Worm (Caenorhabditis elegans) whole organism, late embryonic: ENCODE data around the gene pals-33.

Experiments
- C08G9.2 ChIP-seq: sonication (generic microtip); optimal IDR thresholded peaks from 2 replicates; lab custom pipeline; 2016; ENCODE audit warnings: mild to moderate bottlenecking, missing genetic modification characterization, moderate library complexity, missing compliant biosample characterization
- F13H6.1 ChIP-seq: sonication (generic microtip); optimal IDR thresholded peaks from 2 replicates; lab custom pipeline; 2016; ENCODE audit warnings: missing genetic modification characterization, missing compliant biosample characterization
- T23F11.4 ChIP-seq: fragments of 200-800 bp; sonication (Bioruptor generic); optimal IDR thresholded peaks from 2 replicates; lab custom pipeline; 2018; ENCODE audit warnings: mild to moderate bottlenecking, missing genetic modification characterization, missing compliant biosample characterization
- ahr-1 ChIP-seq: sonication (generic microtip); optimal IDR thresholded peaks from 2 replicates; lab custom pipeline; 2016; ENCODE audit warnings: missing genetic modification characterization, missing compliant biosample characterization
- ama-1 ChIP-seq: fragments of 150-350 bp; optimal IDR thresholded peaks from 2 replicates; lab custom pipeline; 2014
- ceh-18 ChIP-seq: sonication (generic microtip); optimal IDR thresholded peaks from 2 replicates; lab custom pipeline; 2016; ENCODE audit warnings: missing genetic modification characterization, missing compliant biosample characterization
- ceh-19 ChIP-seq: fragments of 200-800 bp; sonication (Bioruptor generic); optimal IDR thresholded peaks from 2 replicates; lab custom pipeline; 2018; ENCODE audit warnings: mild to moderate bottlenecking, missing genetic modification characterization, missing compliant biosample characterization
- ceh-31 ChIP-seq: sonication (generic microtip); optimal IDR thresholded peaks from 2 replicates; lab custom pipeline; 2016; ENCODE audit warnings: missing genetic modification characterization, missing compliant biosample characterization
- ceh-34 ChIP-seq: sonication (generic microtip); optimal IDR thresholded peaks from 2 replicates; lab custom pipeline; 2016; ENCODE audit warnings: mild to moderate bottlenecking, missing genetic modification characterization, missing compliant biosample characterization
- ceh-45 ChIP-seq: fragments of 200-800 bp; sonication (Bioruptor generic); IDR thresholded peaks from 2 replicates; pipeline ENCODE4 v1.3.6; 2022; ENCODE audit warnings: missing genetic modification reagents, missing genetic modification characterization, missing compliant biosample characterization
- che-1 ChIP-seq: sonication (generic microtip); optimal IDR thresholded peaks from 2 replicates; lab custom pipeline; 2016; ENCODE audit warnings: mild to moderate bottlenecking, missing genetic modification characterization, missing compliant biosample characterization
- dmd-4 ChIP-seq: sonication (generic microtip); optimal IDR thresholded peaks from 2 replicates; lab custom pipeline; 2016; ENCODE audit warnings: borderline replicate concordance, missing genetic modification characterization, missing compliant biosample characterization
- ets-4 ChIP-seq: sonication (generic microtip); optimal IDR thresholded peaks from 2 replicates; lab custom pipeline; 2016; ENCODE audit warnings: missing genetic modification characterization, missing compliant biosample characterization
- fkh-6 ChIP-seq: sonication (generic microtip); optimal IDR thresholded peaks from 2 replicates; lab custom pipeline; 2016; ENCODE audit warnings: missing genetic modification characterization, missing compliant biosample characterization
- hlh-13 ChIP-seq: fragments of 200-800 bp; sonication (Bioruptor generic); optimal IDR thresholded peaks from 2 replicates; lab custom pipeline; 2018; ENCODE audit warnings: mild to moderate bottlenecking, missing genetic modification characterization, missing compliant biosample characterization
- hlh-15 ChIP-seq: sonication (generic microtip); optimal IDR thresholded peaks from 2 replicates; lab custom pipeline; 2016; ENCODE audit warnings: missing genetic modification characterization, missing compliant biosample characterization
- hlh-30 ChIP-seq: sonication (generic microtip); optimal IDR thresholded peaks from 2 replicates; lab custom pipeline; 2017; ENCODE audit warnings: antibody characterized with exemption, missing genetic modification characterization, missing compliant biosample characterization; ENCODE audit not compliant: insufficient read depth
- hlh-6 ChIP-seq: sonication (generic microtip); optimal IDR thresholded peaks from 2 replicates; lab custom pipeline; 2016; ENCODE audit warnings: missing genotype, missing genetic modification characterization, missing compliant biosample characterization
- hlh-8 ChIP-seq: sonication (generic microtip); optimal IDR thresholded peaks from 2 replicates; lab custom pipeline; 2016; ENCODE audit warnings: missing genotype, missing genetic modification characterization, missing compliant biosample characterization
- mec-3 ChIP-seq: sonication (generic microtip); optimal IDR thresholded peaks from 2 replicates; lab custom pipeline; 2016; ENCODE audit warnings: borderline replicate concordance, missing genetic modification characterization, missing compliant biosample characterization
- nfya-1 ChIP-seq: sonication (generic microtip); optimal IDR thresholded peaks from 2 replicates; lab custom pipeline; 2017; ENCODE audit warnings: missing genetic modification characterization, mild to moderate bottlenecking, missing compliant biosample characterization, antibody characterized with exemption, moderate library complexity
- nhr-11 ChIP-seq: fragments of 150-350 bp; optimal IDR thresholded peaks from 2 replicates; lab custom pipeline; 2014; ENCODE audit warnings: missing biosample characterization, missing genetic modification characterization
- npax-4 ChIP-seq: sonication (generic microtip); optimal IDR thresholded peaks from 2 replicates; lab custom pipeline; 2016; ENCODE audit warnings: missing genetic modification characterization, missing compliant biosample characterization
- pag-3 ChIP-seq: sonication (generic microtip); optimal IDR thresholded peaks from 2 replicates; lab custom pipeline; 2016; ENCODE audit warnings: missing compliant biosample characterization, missing genetic modification characterization, borderline replicate concordance
- pax-1 ChIP-seq: fragments of 150-350 bp; optimal IDR thresholded peaks from 2 replicates; lab custom pipeline; 2014; ENCODE audit warnings: missing biosample characterization, missing genetic modification characterization
- pha-2 ChIP-seq: sonication (generic microtip); optimal IDR thresholded peaks from 2 replicates; lab custom pipeline; 2017; ENCODE audit warnings: mild to moderate bottlenecking, missing genetic modification characterization, missing compliant biosample characterization
- pqm-1 ChIP-seq: sonication (generic microtip); optimal IDR thresholded peaks from 2 replicates; lab custom pipeline; 2016; ENCODE audit warnings: missing genetic modification characterization, missing compliant biosample characterization
- pros-1 ChIP-seq: fragments of 150-350 bp; optimal IDR thresholded peaks from 2 replicates; lab custom pipeline; 2014; ENCODE audit warnings: missing biosample characterization, missing genetic modification reagents, missing genetic modification characterization
- ref-2 ChIP-seq: sonication (generic microtip); optimal IDR thresholded peaks from 2 replicates; lab custom pipeline; 2016; ENCODE audit warnings: missing genetic modification characterization, missing compliant biosample characterization
- rnt-1 ChIP-seq: sonication (generic microtip); optimal IDR thresholded peaks from 2 replicates; lab custom pipeline; 2016; ENCODE audit warnings: missing genetic modification characterization, missing compliant biosample characterization
- sox-2 ChIP-seq: fragments of 200-800 bp; sonication (Bioruptor generic); IDR thresholded peaks from 2 replicates; pipeline ENCODE4 v1.3.6; 2022; ENCODE audit warnings: missing genetic modification reagents, missing genetic modification characterization, missing compliant biosample characterization
- sox-4 ChIP-seq: sonication (generic microtip); optimal IDR thresholded peaks from 2 replicates; lab custom pipeline; 2017; ENCODE audit warnings: mild to moderate bottlenecking, missing genetic modification characterization, inconsistent platforms, missing compliant biosample characterization
- unc-42 ChIP-seq: sonication (generic microtip); optimal IDR thresholded peaks from 2 replicates; lab custom pipeline; 2016; ENCODE audit warnings: missing genotype, missing genetic modification characterization, missing compliant biosample characterization
- unc-55 ChIP-seq: sonication (generic microtip); optimal IDR thresholded peaks from 2 replicates; lab custom pipeline; 2017; ENCODE audit warnings: missing biosample characterization, missing genetic modification reagents, missing genetic modification characterization
- zip-5 ChIP-seq: sonication (generic microtip); optimal IDR thresholded peaks from 2 replicates; lab custom pipeline; 2016; ENCODE audit warnings: missing genetic modification characterization, missing compliant biosample characterization

pals-33 gene

ce11 chrV:3685790-3686208 lies 12.6 kb downstream of the pals-33 start, which contains the start of gene W08A12.2:
W08A12.2 (minus strand) TSS chrV:3685892.
- peak; percentile 16 for TF ChIP-seq unc-55 (GFP tag; lab: Kevin White, UChicago)
- TF ChIP-seq hlh-30 (tag; lab: Kevin White, UChicago), result peak; percentile 40
- peak; percentile 35 for TF ChIP-seq ceh-18
- no peak for TF ChIP-seq ets-4
- TF ChIP-seq, all 69 proteins: peak for 3

DNA sequence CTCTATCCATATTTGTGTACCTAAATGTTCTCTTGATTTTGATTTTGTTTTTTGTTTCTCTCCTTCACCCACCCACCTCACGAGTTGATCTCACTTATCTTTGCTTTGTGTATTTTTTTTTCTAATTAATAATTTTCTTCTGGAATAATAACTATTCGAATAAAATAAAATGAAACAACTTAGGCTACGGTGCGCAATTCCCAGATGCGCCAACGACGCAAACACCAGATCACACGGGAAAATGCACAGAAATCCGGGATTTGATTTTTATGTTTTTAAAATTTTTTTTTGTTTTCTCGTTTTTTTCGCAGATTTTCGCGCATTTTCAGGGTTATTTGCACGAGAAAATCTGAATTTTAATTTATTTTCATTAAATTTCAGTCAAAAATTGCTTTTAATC lies 13.1 kb downstream of the pals-33 start:
- TF ChIP-seq pros-1 (tag; lab: Kevin White, UChicago) (no peak), ama-1 (lab: Kevin White, UChicago) (no peak)

DNA sequence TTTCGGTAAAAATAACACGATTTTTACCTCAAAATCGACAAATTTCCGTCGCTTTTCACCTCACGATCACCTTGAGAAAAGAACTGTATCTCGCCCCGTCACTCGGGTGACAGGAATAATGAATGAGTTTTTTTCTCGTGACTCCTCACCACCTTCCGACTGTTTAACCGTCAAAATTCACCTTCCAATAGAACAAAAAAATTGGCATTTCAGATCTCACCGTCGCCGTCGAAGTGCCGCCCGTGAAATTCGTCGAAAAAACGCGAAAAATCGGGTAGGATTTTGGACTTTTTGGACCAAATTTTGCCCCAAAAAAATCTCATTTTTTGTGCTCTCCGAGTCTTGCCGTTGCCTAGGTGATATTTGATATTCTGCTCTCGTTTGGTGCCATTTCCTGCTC lies 13.7 kb downstream of the pals-33 start, which contains the start of gene unc-132:
Gene unc-132, plus strand, starts transcription at position 208 of the 400 bp plus-strand sequence.
- no peak for TF ChIP-seq ceh-19 (GFP tag; lab: Kevin White, UChicago)
- TF ChIP-seq che-1 (tag; lab: Kevin White, UChicago), result no peak
- TF ChIP-seq rnt-1 (tag; lab: Kevin White, UChicago), result no peak
- no peak for TF ChIP-seq mec-3 (tag; lab: Kevin White, UChicago)
- TF ChIP-seq T23F11.4, result no peak
- TF ChIP-seq F13H6.1 (tag; lab: Kevin White, UChicago), result no peak
- TF ChIP-seq sox-4, result no peak
- no peak for TF ChIP-seq hlh-15 (tag; lab: Kevin White, UChicago)
- TF ChIP-seq dmd-4 (tag; lab: Kevin White, UChicago), result no peak
- no peak for TF ChIP-seq pax-1 (tag; lab: Kevin White, UChicago)
- no peak for TF ChIP-seq ahr-1 (tag; lab: Kevin White, UChicago)
- TF ChIP-seq hlh-6, result no peak
- no peak for TF ChIP-seq pros-1 (tag; lab: Kevin White, UChicago)
- no peak for TF ChIP-seq zip-5 (tag; lab: Kevin White, UChicago)
- TF ChIP-seq pha-2 (tag; lab: Kevin White, UChicago), result no peak
- TF ChIP-seq ama-1 (lab: Kevin White, UChicago), result no peak
- no peak for TF ChIP-seq ets-4

DNA sequence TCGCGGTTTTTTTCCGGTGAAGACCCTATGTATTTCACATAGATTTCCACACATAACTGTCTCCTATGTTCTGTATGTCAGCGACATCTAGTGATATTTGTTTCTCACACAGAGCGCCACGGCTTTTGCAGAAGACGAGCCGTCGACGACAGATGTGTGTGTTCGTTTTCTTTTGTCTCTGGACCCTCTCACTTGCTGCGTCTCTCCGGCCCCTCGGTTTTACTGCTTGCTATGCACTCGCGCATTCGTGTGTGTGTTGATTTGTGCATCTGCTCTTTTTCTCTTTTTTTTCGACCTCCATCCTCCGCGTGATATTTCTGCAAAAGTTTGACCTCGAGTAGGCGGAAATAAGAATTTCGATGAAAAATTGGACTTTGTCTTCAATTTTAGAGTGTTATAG lies 15.6 kb downstream of the pals-33 start:
- no peak for TF ChIP-seq mec-3 (tag; lab: Kevin White, UChicago)
- no peak for TF ChIP-seq fkh-6 (tag; lab: Kevin White, UChicago)
- peak; percentile 42 for TF ChIP-seq hlh-8 (tag; lab: Kevin White, UChicago)
- no peak for TF ChIP-seq ref-2 (tag; lab: Kevin White, UChicago)
- peak; percentile 32 for TF ChIP-seq ceh-34 (tag; lab: Kevin White, UChicago)
- no peak for TF ChIP-seq pqm-1 (tag; lab: Kevin White, UChicago)
- no peak for TF ChIP-seq pag-3 (tag; lab: Kevin White, UChicago)
- peak; percentile 23 for TF ChIP-seq hlh-30 (tag; lab: Kevin White, UChicago)
- TF ChIP-seq pax-1 (tag; lab: Kevin White, UChicago), result no peak
- TF ChIP-seq sox-2 (GFP tag; lab: Robert Waterston, UW), result peak; percentile 54
- TF ChIP-seq npax-4, result no peak
- TF ChIP-seq nhr-11 (tag; lab: Kevin White, UChicago), result no peak
- no peak for TF ChIP-seq ahr-1 (tag; lab: Kevin White, UChicago)
- TF ChIP-seq ceh-31 (tag; lab: Kevin White, UChicago), result peak; percentile 25
- TF ChIP-seq unc-42 (tag; lab: Kevin White, UChicago), result no peak
- TF ChIP-seq unc-55 (GFP tag; lab: Kevin White, UChicago), result peak; percentile 5
- no peak for TF ChIP-seq hlh-13
- peak; percentile 45 for TF ChIP-seq nfya-1 (tag; lab: Kevin White, UChicago)
- TF ChIP-seq ceh-45 (GFP tag; lab: Robert Waterston, UW), result no peak
- no peak for TF ChIP-seq C08G9.2 (tag; lab: Kevin White, UChicago)
